Fruit fly (Drosophila melanogaster) whole organism, prepupa: ENCODE results near the gene Gdap1.

Experiments used
- Blimp-1 ChIP-seq: fragments of 200-800 bp; sonication (Bioruptor generic); optimal IDR thresholded peaks from 3 replicates; lab custom pipeline; 2017; ENCODE audit warnings: missing biosample characterization, missing genetic modification characterization, mild to moderate bottlenecking, moderate library complexity, missing genetic modification reagents
- CG10669 ChIP-seq: fragments of 200-800 bp; sonication (Bioruptor generic); optimal IDR thresholded peaks from 3 replicates; lab custom pipeline; 2018; ENCODE audit warnings: missing biosample characterization, mild to moderate bottlenecking, missing genetic modification characterization, moderate library complexity
- CG11294 ChIP-seq: fragments of 200-800 bp; sonication (Bioruptor generic); IDR thresholded peaks from 2 replicates; pipeline ENCODE4 v1.3.6; 2022; ENCODE audit warnings: missing biosample characterization, missing genetic modification characterization
- CG11762 ChIP-seq: fragments of 200-800 bp; sonication (Bioruptor generic); optimal IDR thresholded peaks from 3 replicates; lab custom pipeline; 2016; ENCODE audit warnings: missing biosample characterization, missing genetic modification characterization; ENCODE audit not compliant: insufficient read depth
- CG15336 ChIP-seq: fragments of 200-800 bp; sonication (Bioruptor generic); IDR thresholded peaks from 2 replicates; pipeline ENCODE4 v1.3.6; 2022; ENCODE audit warnings: missing biosample characterization, missing genetic modification characterization
- CG16779 ChIP-seq: fragments of 200-800 bp; sonication (Bioruptor generic); optimal IDR thresholded peaks from 3 replicates; lab custom pipeline; 2017; ENCODE audit warnings: missing biosample characterization, mild to moderate bottlenecking, missing genetic modification characterization
- CG32006 ChIP-seq: fragments of 200-800 bp; sonication (Bioruptor generic); optimal IDR thresholded peaks from 3 replicates; lab custom pipeline; 2017; ENCODE audit warnings: missing biosample characterization, mild to moderate bottlenecking, missing genetic modification characterization
- CG34406 ChIP-seq: fragments of 200-800 bp; sonication (Bioruptor generic); optimal IDR thresholded peaks from 3 replicates; lab custom pipeline; 2016; ENCODE audit warnings: missing biosample characterization, missing genetic modification characterization
- CG4318 ChIP-seq: fragments of 200-800 bp; sonication (Bioruptor generic); optimal IDR thresholded peaks from 3 replicates; lab custom pipeline; 2017; ENCODE audit warnings: missing biosample characterization, mild to moderate bottlenecking, missing genetic modification characterization
- CG6163 ChIP-seq: fragments of 200-800 bp; sonication (Bioruptor generic); IDR thresholded peaks from 3 replicates; pipeline ENCODE4 v1.3.6; 2022; ENCODE audit warnings: missing biosample characterization, missing genetic modification characterization
- CG6276 ChIP-seq: fragments of 200-800 bp; sonication (Bioruptor generic); optimal IDR thresholded peaks from 2 replicates; lab custom pipeline; 2017; ENCODE audit warnings: missing biosample characterization, mild to moderate bottlenecking, missing genetic modification characterization
- CG6792 ChIP-seq: fragments of 200-800 bp; sonication (Bioruptor generic); optimal IDR thresholded peaks from 3 replicates; lab custom pipeline; 2016; ENCODE audit warnings: missing biosample characterization, missing genetic modification characterization
- CG6808 ChIP-seq: fragments of 200-800 bp; sonication (Bioruptor generic); optimal IDR thresholded peaks from 3 replicates; lab custom pipeline; 2017; ENCODE audit warnings: missing biosample characterization, missing genetic modification characterization, mild to moderate bottlenecking, moderate library complexity, missing genetic modification reagents
- CG6854 ChIP-seq: fragments of 200-800 bp; sonication (Bioruptor generic); optimal IDR thresholded peaks from 2 replicates; lab custom pipeline; 2017; ENCODE audit warnings: missing biosample characterization, mild to moderate bottlenecking, missing genetic modification characterization
- CG7368 ChIP-seq: fragments of 200-800 bp; sonication (Bioruptor generic); optimal IDR thresholded peaks from 3 replicates; lab custom pipeline; 2016; ENCODE audit warnings: missing biosample characterization, missing genetic modification characterization
- CG8319 ChIP-seq: fragments of 200-800 bp; sonication (Bioruptor generic); optimal IDR thresholded peaks from 3 replicates; lab custom pipeline; 2016; ENCODE audit warnings: missing biosample characterization, missing genetic modification characterization
- CG8632 ChIP-seq: fragments of 200-800 bp; sonication (Bioruptor generic); optimal IDR thresholded peaks from 3 replicates; lab custom pipeline; 2016; ENCODE audit warnings: missing biosample characterization, missing genetic modification characterization
- CG9139 ChIP-seq: fragments of 200-800 bp; sonication (Bioruptor generic); optimal IDR thresholded peaks from 3 replicates; lab custom pipeline; 2017; ENCODE audit warnings: missing biosample characterization, mild to moderate bottlenecking, missing genetic modification characterization
- Eip75B ChIP-seq: fragments of 200-800 bp; sonication (Bioruptor generic); optimal IDR thresholded peaks from 3 replicates; lab custom pipeline; 2016; ENCODE audit warnings: missing biosample characterization, missing genetic modification characterization
- Eip78C ChIP-seq: fragments of 200-800 bp; sonication (Bioruptor generic); peaks from one replicate; lab custom pipeline; 2016; ENCODE audit warnings: missing biosample characterization, missing genetic modification characterization
- Ets21C ChIP-seq: fragments of 200-800 bp; sonication (Bioruptor generic); optimal IDR thresholded peaks from 3 replicates; lab custom pipeline; 2016; ENCODE audit warnings: missing biosample characterization, missing genetic modification characterization
- Ets96B ChIP-seq: fragments of 200-800 bp; optimal IDR thresholded peaks from 2 replicates; lab custom pipeline; 2019; ENCODE audit warnings: missing biosample characterization, mild to moderate bottlenecking, missing genetic modification characterization, moderate library complexity
- Gug ChIP-seq: fragments of 200-800 bp; sonication (Bioruptor generic); IDR thresholded peaks from 2 replicates; pipeline ENCODE4 v1.3.6; 2022; ENCODE audit warnings: missing biosample characterization, missing genetic modification characterization
- Hr38 ChIP-seq: sonication (Bioruptor generic); optimal IDR thresholded peaks from 2 replicates; lab custom pipeline; 2016; ENCODE audit warnings: missing biosample characterization, missing genetic modification characterization
- Hr39 ChIP-seq: fragments of 200-800 bp; sonication (Bioruptor generic); optimal IDR thresholded peaks from 2 replicates; lab custom pipeline; 2016; ENCODE audit warnings: missing biosample characterization, missing genetic modification characterization
- Hr4 ChIP-seq: fragments of 200-800 bp; sonication (Bioruptor generic); optimal IDR thresholded peaks from 3 replicates; lab custom pipeline; 2016; ENCODE audit warnings: missing biosample characterization, missing genetic modification characterization
- Lpt ChIP-seq: fragments of 200-800 bp; sonication (Bioruptor generic); optimal IDR thresholded peaks from 3 replicates; lab custom pipeline; 2016; ENCODE audit warnings: missing biosample characterization, missing genetic modification characterization
- Met ChIP-seq: fragments of 200-800 bp; sonication (Bioruptor generic); optimal IDR thresholded peaks from 3 replicates; lab custom pipeline; 2016; ENCODE audit warnings: missing biosample characterization, missing genetic modification characterization
- Sox14 ChIP-seq: fragments of 200-800 bp; sonication (Bioruptor generic); optimal IDR thresholded peaks from 3 replicates; lab custom pipeline; 2016; ENCODE audit warnings: missing biosample characterization, missing genetic modification characterization
- Sox15 ChIP-seq: fragments of 200-800 bp; sonication (Bioruptor generic); optimal IDR thresholded peaks from 3 replicates; lab custom pipeline; 2016; ENCODE audit warnings: missing biosample characterization, missing genetic modification characterization
- achi ChIP-seq: fragments of 200-800 bp; sonication (Bioruptor generic); optimal IDR thresholded peaks from 3 replicates; lab custom pipeline; 2016; ENCODE audit warnings: missing biosample characterization, missing genetic modification characterization
- acj6 ChIP-seq: fragments of 200-800 bp; sonication (Bioruptor generic); optimal IDR thresholded peaks from 3 replicates; lab custom pipeline; 2016; ENCODE audit warnings: missing biosample characterization, missing genetic modification characterization
- cyc ChIP-seq: fragments of 200-800 bp; sonication (Bioruptor generic); optimal IDR thresholded peaks from 3 replicates; lab custom pipeline; 2016; ENCODE audit warnings: missing biosample characterization, missing genetic modification characterization
- dsx ChIP-seq: fragments of 200-800 bp; optimal IDR thresholded peaks from 3 replicates; lab custom pipeline; 2019; ENCODE audit warnings: missing biosample characterization, mild to moderate bottlenecking, missing genetic modification characterization, moderate library complexity; ENCODE audit not compliant: poor library complexity, severe bottlenecking
- eg ChIP-seq: fragments of 200-800 bp; sonication (Bioruptor generic); IDR thresholded peaks from 3 replicates; pipeline ENCODE4 v1.3.6; 2022; ENCODE audit warnings: missing biosample characterization, missing genetic modification characterization
- esn ChIP-seq: fragments of 200-800 bp; sonication (Bioruptor generic); optimal IDR thresholded peaks from 2 replicates; lab custom pipeline; 2016; ENCODE audit warnings: missing biosample characterization, mild to moderate bottlenecking, missing genetic modification characterization, moderate library complexity
- fd59A ChIP-seq: fragments of 200-800 bp; sonication (Bioruptor generic); optimal IDR thresholded peaks from 2 replicates; lab custom pipeline; 2017; ENCODE audit warnings: missing biosample characterization, mild to moderate bottlenecking, missing genetic modification characterization, missing genetic modification reagents
- fd85E ChIP-seq: fragments of 200-800 bp; sonication (Bioruptor generic); optimal IDR thresholded peaks from 3 replicates; lab custom pipeline; 2016; ENCODE audit warnings: missing biosample characterization, missing genetic modification characterization
- fkh ChIP-seq: fragments of 200-800 bp; sonication (Bioruptor generic); optimal IDR thresholded peaks from 3 replicates; lab custom pipeline; 2017; ENCODE audit warnings: missing biosample characterization, mild to moderate bottlenecking, missing genetic modification characterization, moderate library complexity
- lz ChIP-seq: fragments of 200-800 bp; sonication (Bioruptor generic); optimal IDR thresholded peaks from 3 replicates; lab custom pipeline; 2016; ENCODE audit warnings: missing biosample characterization, missing genetic modification characterization
- net ChIP-seq: fragments of 200-800 bp; sonication (Bioruptor generic); optimal IDR thresholded peaks from 3 replicates; lab custom pipeline; 2016; ENCODE audit warnings: missing biosample characterization, missing genetic modification characterization
- pdm3 ChIP-seq: fragments of 200-800 bp; sonication (Bioruptor generic); optimal IDR thresholded peaks from 3 replicates; lab custom pipeline; 2016; ENCODE audit warnings: missing biosample characterization, missing genetic modification characterization
- salr ChIP-seq, 2 experiments: fragments of 200-800 bp; sonication (Bioruptor generic); optimal IDR thresholded peaks; 3 replicates each; lab custom pipeline; 2016 to 2018; ENCODE audit warnings: missing biosample characterization in 2 of 2, missing genetic modification characterization in 2 of 2, mild to moderate bottlenecking in 1 of 2
- spab ChIP-seq: fragments of 200-800 bp; sonication (Bioruptor generic); optimal IDR thresholded peaks from 2 replicates; lab custom pipeline; 2017; ENCODE audit warnings: missing biosample characterization, mild to moderate bottlenecking, missing genetic modification characterization, missing genetic modification reagents
- ss ChIP-seq, 2 experiments: fragments of 200-800 bp; sonication (Bioruptor generic); optimal IDR thresholded peaks; 2 replicates in 1 of 2; 3 replicates in 1 of 2; lab custom pipeline; 2017 to 2018; ENCODE audit warnings: mild to moderate bottlenecking in 2 of 2, missing biosample characterization in 2 of 2, missing genetic modification characterization in 2 of 2, moderate library complexity in 1 of 2

Gene Gdap1

dm6 chr3L:5154917-5155613, 13.3 kb downstream of the Gdap1 start (continued):
- TF ChIP-seq CG4318 (GFP tag; lab: Kevin White, UChicago) (no peak), CG16779 (no peak), CG15336 (GFP tag; lab: Robert Waterston, UW) (peak; percentile 61; the same call in 1 of the 2 replicates), Eip78C (no peak), Blimp-1 (GFP tag; lab: Kevin White, UChicago) (no peak), acj6 (GFP tag; lab: Kevin White, UChicago) (no peak), cyc (peak; percentile 68), CG6808 (GFP tag; lab: Kevin White, UChicago) (peak; percentile 51), CG11762 (GFP tag; lab: Kevin White, UChicago) (peak; percentile 12), Met (GFP tag; lab: Kevin White, UChicago) (no peak), CG8319 (peak; percentile 32), fd59A (GFP tag; lab: Kevin White, UChicago) (no peak), salr (GFP tag; optimal IDR thresholded peaks at IDR 0.05; lab: Kevin White, UChicago) (no peak), CG7368 (GFP tag; lab: Kevin White, UChicago) (peak; percentile 66), fd85E (GFP tag; lab: Kevin White, UChicago) (no peak), esn (peak; percentile 76), Sox15 (GFP tag; lab: Kevin White, UChicago) (peak; percentile 32), CG34406 (GFP tag; lab: Kevin White, UChicago) (no peak), Ets21C (GFP tag; lab: Kevin White, UChicago) (no peak), CG10669 (no peak), Ets96B (tag; lab: Kevin White, UChicago) (peak; percentile 34), lz (GFP tag; lab: Kevin White, UChicago) (peak; percentile 69), CG6276 (GFP tag; lab: Kevin White, UChicago) (no peak), eg (GFP tag; lab: Robert Waterston, UW) (no peak; the same call in 2 of the 3 replicates), Sox14 (peak; percentile 49), Lpt (GFP tag; lab: Kevin White, UChicago) (peak; percentile 2), CG8632 (peak; percentile 56), CG6854 (GFP tag; lab: Kevin White, UChicago) (no peak), CG11294 (0 out of 2 replicates have a peak, but pooled peaks have one; percentile 29), Hr4 (GFP tag; lab: Kevin White, UChicago) (no peak), CG32006 (GFP tag; lab: Kevin White, UChicago) (no peak), achi (GFP tag; lab: Kevin White, UChicago) (peak; percentile 65), CG6792 (GFP tag; lab: Kevin White, UChicago) (peak; percentile 71), CG6163 (GFP tag; lab: Robert Waterston, UW) (no peak; the same call in 1 of the 3 replicates), ss (GFP tag; optimal IDR thresholded peaks at IDR 0.05; lab: Kevin White, UChicago) (peak in 1 of 2 experiments; percentile 54)

dm6 chr3L:5172470-5172869, 30.7 kb downstream of the Gdap1 start:
- no peak for TF ChIP-seq Eip75B (GFP tag; lab: Kevin White, UChicago)
- no peak for TF ChIP-seq CG8319
- no peak for TF ChIP-seq esn
- no peak for TF ChIP-seq Hr39 (GFP tag; lab: Kevin White, UChicago)
- no peak for TF ChIP-seq pdm3 (GFP tag; lab: Kevin White, UChicago)
- no peak for TF ChIP-seq net (GFP tag; lab: Kevin White, UChicago)
- TF ChIP-seq Gug (GFP tag; lab: Robert Waterston, UW), result no peak
- TF ChIP-seq fkh (GFP tag; lab: Kevin White, UChicago), result no peak
- no peak for TF ChIP-seq Hr38
- no peak for TF ChIP-seq Sox15 (GFP tag; lab: Kevin White, UChicago)
- TF ChIP-seq dsx (GFP tag; lab: Kevin White, UChicago), result no peak
- no peak for TF ChIP-seq CG9139 (GFP tag; lab: Kevin White, UChicago)
- no peak for TF ChIP-seq CG6808 (GFP tag; lab: Kevin White, UChicago)
- no peak for TF ChIP-seq ss (GFP tag; optimal IDR thresholded peaks at IDR 0.05; lab: Kevin White, UChicago)
- TF ChIP-seq spab (GFP tag; lab: Kevin White, UChicago), result no peak
- no peak for TF ChIP-seq Lpt (GFP tag; lab: Kevin White, UChicago)
- TF ChIP-seq CG34406 (GFP tag; lab: Kevin White, UChicago), result no peak
- no peak for TF ChIP-seq cyc
